Worm (Caenorhabditis elegans): ENCODE data around the gene T09F5.10.
A peak's percentile ranks its signal among the peaks of the same experiment; 100 is the strongest.

Gene T09F5.10

DNA sequence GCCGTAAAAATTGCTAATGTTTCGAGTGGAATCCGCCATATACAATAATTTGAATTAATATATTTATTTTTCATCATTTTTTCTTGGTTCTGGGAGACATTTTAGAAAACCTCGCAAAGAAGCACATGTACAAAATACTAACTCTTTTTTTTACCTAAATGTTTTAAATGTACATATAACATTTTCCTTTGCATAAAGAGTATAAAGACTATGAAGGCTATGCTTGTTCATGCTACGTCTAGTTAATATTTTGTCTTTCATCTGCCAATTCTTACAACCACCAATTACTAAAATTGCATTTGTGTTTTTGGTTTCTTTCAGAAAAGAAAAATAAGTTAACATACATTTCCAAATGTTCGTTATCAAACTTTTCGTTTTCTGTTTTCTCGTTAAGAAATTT lies 41.5 kb downstream of the T09F5.10 start, which contains the start of gene irld-25 (continued):
- TF ChIP-seq R02D3.7 (tag; optimal IDR thresholded peaks at IDR 0.05), result no peak

- no peak for TF ChIP-seq attf-4 (tag; optimal IDR thresholded peaks at IDR 0.05)
- no peak for TF ChIP-seq unc-39 (tag; optimal IDR thresholded peaks at IDR 0.05)
- TF ChIP-seq Y105C5A.15 (GFP tag; IDR thresholded peaks at IDR 0.05), result no peak
- TF ChIP-seq dve-1 (tag; optimal IDR thresholded peaks at IDR 0.05; ENCODE audit: insufficient read depth), result no peak
- no peak for TF ChIP-seq lsy-2 (tag; optimal IDR thresholded peaks at IDR 0.05)
- no peak for TF ChIP-seq egl-43 (GFP tag; IDR thresholded peaks at IDR 0.05)
- TF ChIP-seq nhr-102 (tag; optimal IDR thresholded peaks at IDR 0.05), result no peak
- no peak for TF ChIP-seq rbr-2 (tag; optimal IDR thresholded peaks at IDR 0.05)
- TF ChIP-seq lim-7 (GFP tag; IDR thresholded peaks at IDR 0.05), result no peak
- no peak for TF ChIP-seq cey-2 (tag; optimal IDR thresholded peaks at IDR 0.05; ENCODE audit: borderline replicate concordance, insufficient read depth)
- TF ChIP-seq nhr-77 (tag; optimal IDR thresholded peaks at IDR 0.05), result no peak
- TF ChIP-seq nhr-6 (tag; optimal IDR thresholded peaks at IDR 0.05), result no peak
- TF ChIP-seq nhr-76 (tag; optimal IDR thresholded peaks at IDR 0.05), result no peak
- TF ChIP-seq F26F4.8 (GFP tag; conservative IDR thresholded peaks at IDR 0.05), result no peak
- no peak for TF ChIP-seq php-3 (GFP tag; IDR thresholded peaks at IDR 0.05)
- TF ChIP-seq dmd-9 (GFP tag; IDR thresholded peaks at IDR 0.05), result no peak
Measured at ce11 chrV:15223668-15224067, 43.8 kb downstream of the T09F5.10 start, which contains the start of gene srw-24. TSS of gene srw-24 (plus strand) at chrV:15223968.

DNA sequence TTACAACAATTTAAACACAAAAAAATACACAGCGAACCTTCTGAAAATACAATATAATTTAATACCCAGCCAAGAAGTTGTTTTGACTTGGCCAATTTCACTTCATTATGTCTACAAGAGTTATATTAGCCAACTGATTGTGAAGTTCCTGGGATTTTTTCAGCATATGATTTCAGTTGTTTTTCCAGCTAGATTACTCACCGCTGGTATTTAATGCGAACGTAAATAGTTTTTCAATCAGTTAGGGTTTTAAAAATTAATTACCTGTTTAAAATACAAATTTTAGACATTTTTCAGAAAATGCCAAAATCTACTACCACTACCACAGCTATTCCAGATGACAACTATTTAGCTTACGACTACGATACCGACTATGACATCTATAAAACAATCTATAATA lies 45.8 kb downstream of the T09F5.10 start, which contains the start of gene srw-14:
srw-14 (plus strand) TSS at position 301 of the 400 bp plus-strand sequence.
- TF ChIP-seq tra-1 (GFP tag; IDR thresholded peaks at IDR 0.05), result no peak
- no peak for TF ChIP-seq snpc-4 (tag; optimal IDR thresholded peaks at IDR 0.05)
- no peak for TF ChIP-seq ctbp-1 (GFP tag; IDR thresholded peaks at IDR 0.05)
- TF ChIP-seq mep-1 (tag; optimal IDR thresholded peaks at IDR 0.05), result no peak
- TF ChIP-seq spr-1 (tag; optimal IDR thresholded peaks at IDR 0.05), result no peak
- TF ChIP-seq F49E8.2 (tag; optimal IDR thresholded peaks at IDR 0.05; ENCODE audit: borderline replicate concordance), result no peak

- TF ChIP-seq egl-43 (GFP tag; IDR thresholded peaks at IDR 0.05) (no peak), pqm-1 (tag; optimal IDR thresholded peaks at IDR 0.05) (peak; percentile 41)
Measured at ce11 chrV:15226206-15226605, 46.3 kb downstream of the T09F5.10 start.

DNA sequence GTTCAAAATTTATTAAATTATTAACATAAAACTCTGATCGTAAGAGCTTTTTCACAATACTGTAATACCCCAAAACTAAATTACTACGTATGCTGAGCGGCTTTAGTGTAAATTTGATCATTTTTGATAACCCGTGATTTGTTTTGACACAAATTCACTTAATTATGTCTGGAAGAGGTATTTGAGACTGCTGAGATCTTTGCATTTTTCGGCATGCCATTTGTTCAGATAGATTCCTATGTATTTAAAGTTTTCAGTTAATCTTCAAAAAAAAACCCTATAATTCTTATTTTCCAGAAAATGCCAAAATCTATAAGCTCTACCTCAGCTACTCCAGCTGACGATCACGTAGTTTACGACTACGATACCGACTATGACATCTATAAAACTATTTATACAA lies 50.4 kb downstream of the T09F5.10 start, which contains the start of gene srw-15:
srw-15 (plus strand) TSS at position 301 of the 400 bp plus-strand sequence.
- TF ChIP-seq F49E8.2 (tag; optimal IDR thresholded peaks at IDR 0.05; ENCODE audit: borderline replicate concordance) (no peak), snpc-1.2 (GFP tag; IDR thresholded peaks at IDR 0.05) (no peak), lin-13 (GFP tag; optimal IDR thresholded peaks at IDR 0.05) (no peak), ceh-32 (tag; optimal IDR thresholded peaks at IDR 0.05; ENCODE audit: poor library complexity) (no peak), lsy-2 (tag; optimal IDR thresholded peaks at IDR 0.05) (no peak)
